Worm (Caenorhabditis elegans): Measurements from ENCODE around the gene F09E5.7.

Gene F09E5.7

DNA sequence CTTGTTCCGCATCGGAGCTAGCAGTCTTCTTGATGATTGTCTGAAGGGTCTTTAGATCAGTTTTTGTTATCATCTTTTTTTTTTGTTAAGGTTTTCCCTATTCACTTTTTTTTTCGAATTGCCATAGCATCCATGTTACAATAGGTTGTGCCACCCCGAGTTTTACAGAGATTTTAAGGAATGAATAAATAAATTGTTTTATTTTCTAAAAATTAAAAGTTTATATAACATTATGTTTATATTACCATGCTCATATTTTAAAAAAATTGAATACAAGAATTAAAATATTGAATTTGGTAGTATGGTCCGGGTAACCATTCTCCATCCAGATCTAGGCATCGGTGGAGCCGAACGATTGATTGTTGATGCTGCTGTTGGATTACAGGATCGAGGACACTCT, 23.1 kb downstream of the F09E5.7 start, which contains the start of gene algn-2:
Gene algn-2, plus strand, starts transcription at position 301 of the 400 bp plus-strand sequence.
- no peak for TF ChIP-seq dao-5 (tag; optimal IDR thresholded peaks at IDR 0.05)
- no peak for TF ChIP-seq W03F9.2 (tag; optimal IDR thresholded peaks at IDR 0.05)
- no peak for TF ChIP-seq him-1 (tag; optimal IDR thresholded peaks at IDR 0.05)

DNA sequence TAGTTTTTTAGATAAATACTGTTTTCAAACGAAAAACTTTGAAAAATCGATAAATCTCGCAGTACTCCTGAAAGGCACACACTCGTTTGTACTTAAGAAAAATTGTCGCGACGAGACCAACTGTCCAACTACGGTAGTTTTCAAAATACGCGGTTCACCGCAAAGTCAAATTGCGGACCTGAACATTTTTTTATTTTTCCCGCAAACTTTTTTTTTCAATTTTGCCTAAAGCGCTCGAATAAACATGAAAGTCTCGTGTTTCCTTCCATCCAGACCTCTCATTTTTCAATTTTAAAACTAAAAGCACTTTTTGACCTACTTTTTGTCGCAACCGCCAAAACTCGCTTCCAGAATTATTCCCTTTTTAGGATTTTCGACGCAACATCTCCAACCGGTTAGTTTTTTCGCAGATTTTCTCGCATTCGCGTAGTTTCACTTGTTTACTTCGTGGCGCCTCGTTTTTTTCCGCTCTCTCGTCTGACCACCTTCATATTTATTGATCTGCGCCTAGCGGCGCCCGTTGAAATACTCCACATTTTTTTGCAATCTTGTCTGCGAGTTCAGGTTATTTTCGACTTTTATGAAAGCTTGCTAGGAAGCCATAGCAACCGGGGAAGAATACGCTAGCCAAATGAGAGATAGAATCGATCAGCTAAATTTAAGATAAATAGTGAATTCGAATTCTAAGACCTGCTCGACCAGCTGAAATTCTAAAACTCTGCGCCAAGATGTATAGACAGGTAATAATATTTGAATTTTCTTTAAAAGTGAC, 25.8 kb downstream of the F09E5.7 start, which contains the start of gene prdx-2:
Gene prdx-2, plus strand, starts transcription at position 729 of the 772 bp plus-strand sequence.
- TF ChIP-seq dao-5 (tag; optimal IDR thresholded peaks at IDR 0.05) (no peak), him-1 (tag; optimal IDR thresholded peaks at IDR 0.05) (no peak), W03F9.2 (tag; optimal IDR thresholded peaks at IDR 0.05) (no peak)

DNA sequence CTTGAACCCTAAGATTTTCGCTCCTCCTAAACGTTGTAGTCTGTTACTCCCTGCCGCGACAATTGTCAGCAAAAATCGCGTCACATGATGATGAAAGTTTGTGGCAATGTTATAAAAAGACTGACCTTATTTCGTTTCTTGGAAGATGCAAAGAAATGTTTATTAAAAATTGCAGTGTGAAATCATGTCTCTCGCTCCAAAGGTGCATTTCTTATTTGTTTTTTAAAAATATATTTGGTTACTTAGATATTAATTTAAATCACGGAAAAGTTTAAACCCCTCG, 26.3 kb downstream of the F09E5.7 start:
- no peak for TF ChIP-seq him-1 (tag; optimal IDR thresholded peaks at IDR 0.05)
- no peak for TF ChIP-seq dao-5 (tag; optimal IDR thresholded peaks at IDR 0.05)
- TF ChIP-seq W03F9.2 (tag; optimal IDR thresholded peaks at IDR 0.05), result no peak

DNA sequence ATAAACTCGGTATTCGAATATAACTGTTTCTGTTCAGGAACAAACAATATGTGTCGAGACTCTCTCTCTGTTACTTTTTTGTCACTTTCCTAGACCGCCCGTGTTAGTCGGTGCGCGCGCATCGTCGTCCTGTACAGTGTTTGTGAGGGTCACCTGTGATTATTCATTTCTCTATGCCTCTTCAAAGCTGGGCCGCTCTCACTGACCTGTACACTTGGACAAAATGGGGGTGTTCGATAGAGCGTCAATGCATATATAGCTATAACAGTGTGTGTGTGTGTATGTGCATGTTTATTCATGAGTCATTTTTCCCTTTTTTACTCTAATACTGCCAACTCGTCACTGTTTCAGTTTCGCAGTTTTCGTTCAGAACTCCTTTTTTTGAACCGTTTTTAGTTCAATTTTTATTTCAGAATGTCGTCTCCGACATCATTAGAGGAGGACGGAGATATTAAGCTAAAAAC, 27.7 kb downstream of the F09E5.7 start, which contains the start of gene pkc-3:
Gene pkc-3, plus strand, starts transcription at position 414 of the 464 bp plus-strand sequence.
- TF ChIP-seq W03F9.2 (tag; optimal IDR thresholded peaks at IDR 0.05) (no peak), him-1 (tag; optimal IDR thresholded peaks at IDR 0.05) (no peak), dao-5 (tag; optimal IDR thresholded peaks at IDR 0.05) (no peak)

DNA sequence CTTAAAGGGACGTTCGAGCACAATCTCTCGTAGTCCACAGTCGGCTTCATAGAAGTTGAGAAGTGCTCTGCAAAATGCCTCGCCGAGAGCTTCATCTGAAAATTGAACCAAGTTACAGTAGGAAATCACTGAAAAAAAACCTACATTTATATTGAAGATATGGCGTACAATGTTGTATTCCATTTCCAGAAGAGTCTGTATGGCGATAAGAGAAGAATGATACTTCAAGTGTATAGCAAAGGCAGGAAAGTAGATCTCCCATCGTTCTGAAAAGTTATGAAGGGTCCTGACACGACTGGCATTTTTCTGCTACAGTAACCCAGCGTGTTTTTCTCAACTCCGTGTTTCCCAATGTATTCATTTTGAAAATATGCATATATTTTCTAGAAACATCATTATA, 32.4 kb downstream of the F09E5.7 start:
- TF ChIP-seq him-1 (tag; optimal IDR thresholded peaks at IDR 0.05) (no peak), dao-5 (tag; optimal IDR thresholded peaks at IDR 0.05) (no peak), W03F9.2 (tag; optimal IDR thresholded peaks at IDR 0.05) (no peak)

DNA sequence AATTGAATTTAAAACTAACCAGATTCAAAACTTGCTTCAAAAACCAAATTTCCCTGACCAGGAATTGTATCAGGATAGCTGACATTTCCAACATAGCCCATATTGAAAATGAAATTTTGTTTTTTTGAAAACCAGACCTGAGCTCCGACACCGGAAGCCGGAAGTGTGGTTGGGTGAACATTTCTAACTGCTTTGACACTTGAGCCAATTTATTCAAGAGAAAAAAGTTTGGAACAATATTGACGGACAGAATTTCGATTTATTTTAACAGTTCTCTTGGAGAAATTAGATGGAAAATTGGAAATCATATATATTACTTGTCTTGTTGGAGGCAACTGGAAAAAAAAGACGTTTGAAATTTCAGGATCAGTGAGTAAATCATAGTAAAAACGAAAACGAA, 35.3 kb downstream of the F09E5.7 start, which contains the start of gene ccpp-6:
Gene ccpp-6, minus strand, starts transcription at position 101 of the 400 bp plus-strand sequence.
- TF ChIP-seq dao-5 (tag; optimal IDR thresholded peaks at IDR 0.05) (no peak), W03F9.2 (tag; optimal IDR thresholded peaks at IDR 0.05) (no peak)

DNA sequence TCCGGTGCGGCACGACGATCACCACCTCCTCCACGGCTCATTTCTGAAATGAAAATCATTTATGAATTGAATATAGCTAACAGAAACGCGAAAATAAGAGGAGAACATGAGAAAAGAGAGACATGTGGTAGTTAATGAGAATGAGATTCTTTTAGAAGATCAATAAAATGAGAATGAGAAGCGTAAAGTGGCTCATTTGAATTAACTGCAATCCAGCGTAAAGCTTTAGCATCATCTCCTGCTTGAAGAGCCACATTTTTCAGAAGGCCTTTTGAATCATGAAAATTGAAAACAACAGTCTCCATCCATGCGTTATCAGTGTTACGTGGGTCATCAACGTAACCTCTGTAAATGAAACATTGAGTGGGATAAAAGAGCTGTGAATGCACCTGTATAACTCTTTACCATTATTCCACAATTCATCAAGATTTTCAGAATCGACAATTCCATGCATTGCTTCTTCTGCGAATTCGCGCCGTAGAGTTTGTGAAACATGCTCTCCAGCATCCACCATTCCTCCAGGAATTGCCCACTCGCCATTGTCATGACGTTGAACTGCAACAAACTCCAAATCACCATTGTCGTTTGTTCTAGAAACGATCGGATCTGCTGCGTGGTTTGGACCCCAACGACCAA, 37.0 kb downstream of the F09E5.7 start, which contains the start of gene rsp-4:
Gene rsp-4, minus strand, starts transcription at position 51 of the 636 bp plus-strand sequence.
- TF ChIP-seq him-1 (tag; optimal IDR thresholded peaks at IDR 0.05), result no peak
- TF ChIP-seq dao-5 (tag; optimal IDR thresholded peaks at IDR 0.05), result no peak
- no peak for TF ChIP-seq W03F9.2 (tag; optimal IDR thresholded peaks at IDR 0.05)

DNA sequence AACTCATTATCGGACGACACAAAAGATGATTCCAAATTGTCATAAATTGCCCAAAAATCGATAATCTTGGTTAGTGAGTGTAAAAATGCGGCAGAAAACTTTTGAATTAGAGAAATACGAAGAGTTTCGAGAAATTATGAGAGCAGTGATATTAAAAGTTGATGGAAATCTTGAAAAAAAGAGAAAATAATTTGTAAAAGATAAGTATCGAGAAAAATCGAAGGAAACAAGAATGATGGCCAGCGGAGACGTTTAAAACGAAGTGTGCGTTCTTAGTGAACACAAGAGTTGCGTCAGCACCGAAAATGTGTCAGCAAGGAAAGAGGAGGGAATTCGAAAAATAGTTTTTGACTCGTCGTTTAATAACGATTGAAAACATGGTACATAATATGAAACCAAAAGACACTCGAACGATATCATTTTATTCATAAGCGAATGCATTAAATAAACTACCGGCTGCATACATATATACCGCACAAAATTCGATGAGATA, 38.0 kb downstream of the F09E5.7 start, which contains the start of gene ndx-6:
Gene ndx-6, minus strand, starts transcription at position 51 of the 493 bp plus-strand sequence.
- no peak for TF ChIP-seq dao-5 (tag; optimal IDR thresholded peaks at IDR 0.05)
- peak; percentile 72 for TF ChIP-seq W03F9.2 (tag; optimal IDR thresholded peaks at IDR 0.05)
- peak; percentile 24 for TF ChIP-seq him-1 (tag; optimal IDR thresholded peaks at IDR 0.05)

DNA sequence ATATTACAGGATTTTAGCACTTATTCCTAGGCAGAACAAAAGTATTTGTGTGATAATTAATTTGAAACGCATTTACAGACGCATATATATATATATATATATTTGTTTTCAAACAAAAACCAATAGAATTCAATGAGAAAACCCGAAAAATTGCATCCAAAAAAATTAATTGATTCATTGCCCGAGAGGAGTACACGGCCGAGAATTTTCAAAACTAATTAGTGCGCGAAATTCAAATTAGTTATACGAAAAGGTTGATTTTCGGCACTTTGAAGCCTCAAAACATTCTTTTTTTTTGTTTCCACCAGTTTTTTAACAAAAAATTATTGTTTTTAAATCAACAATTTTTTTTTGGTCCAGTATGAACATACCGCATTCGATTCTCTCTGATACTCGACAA, 39.5 kb downstream of the F09E5.7 start:
- TF ChIP-seq W03F9.2 (tag; optimal IDR thresholded peaks at IDR 0.05) (no peak), dao-5 (tag; optimal IDR thresholded peaks at IDR 0.05) (no peak), him-1 (tag; optimal IDR thresholded peaks at IDR 0.05) (no peak)

DNA sequence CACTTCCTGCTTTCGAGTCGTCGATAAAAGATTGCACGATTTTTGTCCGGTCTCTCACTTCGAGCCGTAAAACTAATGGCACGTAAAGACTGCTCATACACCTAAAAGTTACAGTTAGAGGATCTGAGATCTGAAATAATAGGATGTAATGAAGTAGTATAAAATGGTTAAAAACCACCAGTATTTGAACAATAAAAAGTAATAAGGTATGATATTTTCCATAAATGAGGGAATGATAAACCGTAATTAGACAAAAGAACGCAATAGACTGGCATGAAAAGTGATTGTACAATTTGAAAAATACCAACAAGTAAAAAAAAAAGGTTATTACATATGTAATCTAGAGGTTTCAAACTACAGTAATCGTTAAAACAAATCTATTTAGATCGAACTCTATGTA, 41.2 kb downstream of the F09E5.7 start, which contains the start of gene brap-2:
Gene brap-2, minus strand, starts transcription at position 101 of the 400 bp plus-strand sequence.
- no peak for TF ChIP-seq dao-5 (tag; optimal IDR thresholded peaks at IDR 0.05)
- TF ChIP-seq W03F9.2 (tag; optimal IDR thresholded peaks at IDR 0.05), result no peak
- TF ChIP-seq him-1 (tag; optimal IDR thresholded peaks at IDR 0.05), result no peak

DNA sequence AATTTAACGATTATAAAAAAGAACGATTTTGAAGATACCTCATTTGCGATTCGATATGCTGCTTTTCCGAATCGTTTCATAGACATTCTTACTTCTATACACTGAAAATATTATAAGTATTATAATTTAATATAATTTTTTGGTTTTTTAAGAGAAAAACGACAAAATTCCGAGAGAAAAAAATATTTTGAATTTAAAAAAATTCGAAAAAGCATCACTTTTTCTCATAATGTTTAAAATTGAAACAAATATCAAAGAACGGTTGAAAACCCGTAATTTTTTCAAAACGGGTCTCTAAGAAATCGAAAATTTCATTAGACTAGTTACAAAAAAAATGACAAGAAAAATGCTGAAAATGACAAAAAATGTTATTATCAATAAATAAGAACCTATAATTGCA, 43.7 kb downstream of the F09E5.7 start, which contains the start of gene pink-1:
Gene pink-1, minus strand, starts transcription at position 101 of the 400 bp plus-strand sequence.
- no peak for TF ChIP-seq dao-5 (tag; optimal IDR thresholded peaks at IDR 0.05)
- no peak for TF ChIP-seq W03F9.2 (tag; optimal IDR thresholded peaks at IDR 0.05)
- TF ChIP-seq him-1 (tag; optimal IDR thresholded peaks at IDR 0.05), result no peak

DNA sequence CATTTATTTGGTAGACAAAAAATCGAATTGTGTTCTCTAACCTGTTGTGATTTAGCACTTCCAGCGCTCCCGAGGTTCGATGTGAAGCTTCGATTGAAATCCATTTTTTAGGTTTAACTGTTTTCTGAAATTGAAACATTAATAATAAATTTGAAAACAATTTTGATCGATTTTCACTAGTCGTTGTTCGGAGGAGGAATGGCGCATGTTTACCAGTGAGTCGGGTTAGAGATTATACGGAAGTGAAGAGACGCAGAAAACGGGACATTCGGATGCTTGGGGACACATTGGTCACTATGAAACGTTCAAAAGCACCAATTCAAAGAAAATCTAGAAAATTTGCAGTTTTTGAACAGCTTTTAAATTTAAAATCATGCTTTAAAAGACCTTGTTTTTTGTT, 46.9 kb downstream of the F09E5.7 start, which contains the start of gene fbxl-3:
Gene fbxl-3, minus strand, starts transcription at position 124 of the 400 bp plus-strand sequence.
- TF ChIP-seq dao-5 (tag; optimal IDR thresholded peaks at IDR 0.05) (no peak), W03F9.2 (tag; optimal IDR thresholded peaks at IDR 0.05) (no peak), him-1 (tag; optimal IDR thresholded peaks at IDR 0.05) (no peak)

DNA sequence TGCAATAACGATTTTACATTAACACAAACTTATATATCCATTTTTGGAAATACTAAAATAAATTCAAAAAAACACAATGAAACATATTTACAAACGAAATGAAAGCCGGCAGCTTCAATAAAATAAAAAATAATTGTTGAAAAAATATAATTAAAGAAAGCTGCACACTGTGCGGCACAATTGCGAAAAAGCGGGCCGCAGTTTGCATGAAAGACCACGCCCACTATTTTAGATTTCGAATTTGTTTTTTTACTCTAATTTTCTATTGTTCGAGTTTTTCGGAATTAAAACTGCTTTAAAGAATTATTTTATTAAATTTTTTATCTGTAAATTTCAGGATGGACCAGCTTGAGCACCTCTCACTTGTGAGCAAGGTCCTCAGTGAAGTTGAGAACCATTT, 47.3 kb downstream of the F09E5.7 start, which contains the start of gene mog-5:
Gene mog-5, plus strand, starts transcription at position 338 of the 400 bp plus-strand sequence.
- TF ChIP-seq dao-5 (tag; optimal IDR thresholded peaks at IDR 0.05), result no peak
- no peak for TF ChIP-seq W03F9.2 (tag; optimal IDR thresholded peaks at IDR 0.05)
- TF ChIP-seq him-1 (tag; optimal IDR thresholded peaks at IDR 0.05), result no peak
